Worm (Caenorhabditis elegans) whole organism, L4/young adult: ENCODE results near the gene M02E1.4.

ENCODE experiments used
- W03F9.2 ChIP-seq: fragments of 150-350 bp; optimal IDR thresholded peaks from 2 replicates; lab custom pipeline; 2014; ENCODE audit warnings: missing biosample characterization, missing genetic modification characterization
- dao-5 ChIP-seq: sonication (generic microtip); optimal IDR thresholded peaks from 2 replicates; lab custom pipeline; 2016; ENCODE audit warnings: missing genotype, missing genetic modification characterization, moderate library complexity, missing compliant biosample characterization
- him-1 ChIP-seq: sonication (generic microtip); optimal IDR thresholded peaks from 2 replicates; lab custom pipeline; 2016; ENCODE audit warnings: missing genotype, missing genetic modification reagents, missing genetic modification characterization, missing compliant biosample characterization

DNA sequence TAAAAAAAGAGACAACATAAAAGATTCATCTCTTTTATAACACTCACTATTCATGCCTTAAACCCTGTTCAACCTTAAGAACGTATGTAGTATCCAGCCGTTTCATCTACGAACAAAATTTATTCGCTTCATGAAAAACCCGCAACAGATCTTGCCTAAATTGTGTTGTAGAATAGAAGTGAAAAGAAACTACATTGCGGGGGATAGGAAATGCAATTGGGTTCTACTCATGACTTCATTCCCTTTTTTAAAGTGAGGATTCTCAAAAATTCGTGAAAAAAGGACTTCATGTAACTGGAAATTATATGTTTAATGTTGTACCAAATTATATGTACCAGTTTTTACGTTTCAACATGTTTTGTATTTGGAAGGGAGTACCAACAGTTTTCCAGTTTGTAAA is 4.0 kb upstream of the M02E1.4 start:
- TF ChIP-seq W03F9.2, result no peak
- TF ChIP-seq him-1 (tag; lab: Kevin White, UChicago), result no peak
- no peak for TF ChIP-seq dao-5 (tag; lab: Kevin White, UChicago)
